Fruit fly (Drosophila melanogaster): ENCODE data around the gene CG16989.

CG16989 gene

DNA sequence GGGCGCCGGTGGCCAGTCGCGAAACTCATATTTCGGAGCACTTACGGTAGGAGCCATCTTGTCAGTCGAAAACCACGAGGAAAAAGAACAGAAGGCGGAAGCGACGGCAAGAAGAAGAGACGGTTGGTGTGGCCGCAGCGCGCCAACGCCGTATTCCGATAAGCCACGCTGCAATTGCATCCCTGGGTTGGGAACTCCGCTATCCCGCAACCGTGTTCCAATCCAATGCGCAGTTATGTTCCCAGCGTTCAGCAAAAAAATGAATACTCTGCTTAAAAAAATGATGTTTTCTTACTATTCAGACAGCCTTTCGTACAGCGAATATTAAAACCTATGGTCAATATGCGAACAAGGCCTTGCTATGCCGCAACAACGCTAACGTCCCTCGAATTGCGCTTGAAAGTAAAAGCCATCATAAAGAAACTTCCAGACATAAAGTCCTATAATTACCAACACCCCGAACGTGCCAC, 27.9 kb upstream of the CG16989 start, which contains the start of gene RpL22 (continued):
- TF ChIP-seq nau (GFP tag; optimal IDR thresholded peaks at IDR 0.05) (peak; percentile 91), shn (GFP tag; optimal IDR thresholded peaks at IDR 0.05) (peak; percentile 94), Taf1 (GFP tag; IDR thresholded peaks at IDR 0.05) (peak; percentile 46; the same call in 1 of the 2 replicates), grn (GFP tag; optimal IDR thresholded peaks at IDR 0.05) (peak; percentile 79), CG16779 (GFP tag; IDR thresholded peaks at IDR 0.05) (peak; percentile 70), sens-2 (GFP tag; IDR thresholded peaks at IDR 0.05) (peak; percentile 85), Hmx (GFP tag; optimal IDR thresholded peaks at IDR 0.05) (no peak), chm (GFP tag; IDR thresholded peaks at IDR 0.05) (peak; percentile 92), CG6813 (GFP tag; optimal IDR thresholded peaks at IDR 0.05) (peak; percentile 95), aop (GFP tag; IDR thresholded peaks at IDR 0.05) (no peak), Spps (tag; optimal IDR thresholded peaks at IDR 0.05) (peak; percentile 50), Bdp1 (GFP tag; optimal IDR thresholded peaks at IDR 0.05) (peak; percentile 78), CG18476 (GFP tag; optimal IDR thresholded peaks at IDR 0.05) (peak; percentile 63), Blimp-1 (GFP tag; optimal IDR thresholded peaks at IDR 0.05) (peak; percentile 70), CG11398 (GFP tag; optimal IDR thresholded peaks at IDR 0.05) (peak; percentile 92), NC2α (GFP tag; optimal IDR thresholded peaks at IDR 0.05) (peak; percentile 86), CG31388 (GFP tag; optimal IDR thresholded peaks at IDR 0.05) (peak; percentile 38), gcm (GFP tag; optimal IDR thresholded peaks at IDR 0.05) (peak; percentile 68), tll (GFP tag; optimal IDR thresholded peaks at IDR 0.05) (peak in 1 of 2 experiments; percentile 3), chif (GFP tag; optimal IDR thresholded peaks at IDR 0.05) (peak; percentile 85 to 91), B-H1 (GFP tag; IDR thresholded peaks at IDR 0.05) (peak; percentile 67), Pdp1 (GFP tag; optimal IDR thresholded peaks at IDR 0.05) (peak; percentile 80 to 91), CG17359 (tag; optimal IDR thresholded peaks at IDR 0.05) (peak; percentile 81), ham (GFP tag; IDR thresholded peaks at IDR 0.05) (peak; percentile 56; the same call in 1 of the 2 replicates), oc (tag; optimal IDR thresholded peaks at IDR 0.05) (peak; percentile 73), CG31224 (GFP tag; IDR thresholded peaks at IDR 0.05) (peak; percentile 82), Bgb (GFP tag; IDR thresholded peaks at IDR 0.05; ENCODE audit: partially characterized antibody) (peak; percentile 50), CG14014 (GFP tag; IDR thresholded peaks at IDR 0.05) (peak; percentile 86), Dek (tag; optimal IDR thresholded peaks at IDR 0.05) (peak; percentile 82), dpn (GFP tag; optimal IDR thresholded peaks at IDR 0.05) (peak; percentile 70 to 93), CG10147 (GFP tag; optimal IDR thresholded peaks at IDR 0.05) (peak; percentile 75), Mes4 (GFP tag; optimal IDR thresholded peaks at IDR 0.05) (peak; percentile 97), CG1233 (GFP tag; optimal IDR thresholded peaks at IDR 0.05) (peak; percentile 87), MESR4 (GFP tag; optimal IDR thresholded peaks at IDR 0.05) (peak; percentile 100), Dip2 (GFP tag; IDR thresholded peaks at IDR 0.05) (no peak), E2f1 (GFP tag; IDR thresholded peaks at IDR 0.05) (peak; percentile 76), CG7745 (tag; optimal IDR thresholded peaks at IDR 0.05) (no peak), Opbp (GFP tag; IDR thresholded peaks at IDR 0.05; ENCODE audit: partially characterized antibody) (peak; percentile 70; the same call in 1 of the 3 replicates), lab (GFP tag; optimal IDR thresholded peaks at IDR 0.05) (peak; percentile 97), CG32772 (GFP tag; IDR thresholded peaks at IDR 0.05) (peak; percentile 69), Asciz (GFP tag; optimal IDR thresholded peaks at IDR 0.05) (peak; percentile 88), Dll (GFP tag; IDR thresholded peaks at IDR 0.05; ENCODE audit: partially characterized antibody) (0 out of 4 replicates have a peak, but pooled peaks have one; percentile 20), ab (GFP tag; optimal IDR thresholded peaks at IDR 0.05) (peak; percentile 62), al (GFP tag; IDR thresholded peaks at IDR 0.05) (peak; percentile 75), ro (GFP tag; IDR thresholded peaks at IDR 0.05) (peak; percentile 60), prd (optimal IDR thresholded peaks at IDR 0.05) (no peak), prd (GFP tag; IDR thresholded peaks at IDR 0.05) (peak; percentile 55; the same call in 1 of the 3 replicates), MTF-1 (GFP tag; optimal IDR thresholded peaks at IDR 0.05; ENCODE audit: borderline replicate concordance) (peak; percentile 93), hth (optimal IDR thresholded peaks at IDR 0.05) (no peak), gce (GFP tag; IDR thresholded peaks at IDR 0.05) (peak; percentile 90)
